Worm (Caenorhabditis elegans): ENCODE measurements around the gene M163.21.

The M163.21 gene

ce11 chrX:14477338-14477737 lies 10.7 kb downstream of the M163.21 start (continued):
- TF ChIP-seq nhr-25 (tag; optimal IDR thresholded peaks at IDR 0.05; ENCODE audit: borderline replicate concordance, insufficient read depth) (no peak), lsy-2 (tag; optimal IDR thresholded peaks at IDR 0.05) (no peak), cey-2 (tag; optimal IDR thresholded peaks at IDR 0.05; ENCODE audit: borderline replicate concordance, insufficient read depth) (no peak), egl-27 (tag; optimal IDR thresholded peaks at IDR 0.05) (no peak), nhr-102 (tag; optimal IDR thresholded peaks at IDR 0.05) (peak; percentile 14), nhr-6 (tag; optimal IDR thresholded peaks at IDR 0.05) (no peak), ceh-28 (tag; optimal IDR thresholded peaks at IDR 0.05) (no peak), madf-5 (GFP tag; IDR thresholded peaks at IDR 0.05) (no peak), nhr-48 (tag; optimal IDR thresholded peaks at IDR 0.05) (no peak), egl-43 (GFP tag; IDR thresholded peaks at IDR 0.05) (0 out of 2 replicates have a peak, but pooled peaks have one; percentile 44), unc-39 (tag; optimal IDR thresholded peaks at IDR 0.05) (no peak), zfp-3 (GFP tag; conservative IDR thresholded peaks at IDR 0.05) (no peak), R02D3.7 (tag; optimal IDR thresholded peaks at IDR 0.05) (no peak), lir-3 (tag; optimal IDR thresholded peaks at IDR 0.05) (no peak), nhr-28 (tag; optimal IDR thresholded peaks at IDR 0.05) (no peak), spr-1 (tag; optimal IDR thresholded peaks at IDR 0.05) (no peak), daf-12 (tag; optimal IDR thresholded peaks at IDR 0.05) (no peak), ctbp-1 (GFP tag; IDR thresholded peaks at IDR 0.05) (no peak), fos-1 (tag; optimal IDR thresholded peaks at IDR 0.05) (no peak), spr-3 (GFP tag; optimal IDR thresholded peaks at IDR 0.05) (no peak), F44E2.7 (GFP tag; IDR thresholded peaks at IDR 0.05) (no peak), lin-39 (tag; optimal IDR thresholded peaks at IDR 0.05) (no peak), rbr-2 (tag; optimal IDR thresholded peaks at IDR 0.05) (no peak), aly-2 (tag; optimal IDR thresholded peaks at IDR 0.05) (no peak), hif-1 (tag; optimal IDR thresholded peaks at IDR 0.05) (no peak), nhr-42 (GFP tag; IDR thresholded peaks at IDR 0.05) (no peak), php-3 (GFP tag; IDR thresholded peaks at IDR 0.05) (no peak), ceh-20 (GFP tag; IDR thresholded peaks at IDR 0.05) (no peak), mdl-1 (tag; optimal IDR thresholded peaks at IDR 0.05) (no peak), nhr-11 (tag; optimal IDR thresholded peaks at IDR 0.05) (no peak), mxl-3 (GFP tag; optimal IDR thresholded peaks at IDR 0.05) (no peak), F49E8.2 (tag; optimal IDR thresholded peaks at IDR 0.05; ENCODE audit: borderline replicate concordance) (no peak), ceh-62 (tag; optimal IDR thresholded peaks at IDR 0.05) (no peak), daf-16 (GFP tag; optimal IDR thresholded peaks at IDR 0.05) (no peak), daf-16 (tag; optimal IDR thresholded peaks at IDR 0.05) (peak; percentile 30), dmd-9 (GFP tag; IDR thresholded peaks at IDR 0.05) (no peak), ZK337.2 (GFP tag; IDR thresholded peaks at IDR 0.05) (no peak), lin-13 (GFP tag; optimal IDR thresholded peaks at IDR 0.05) (no peak), nhr-41 (GFP tag; IDR thresholded peaks at IDR 0.05) (no peak), tag-97 (GFP tag; IDR thresholded peaks at IDR 0.05) (no peak), aha-1 (tag) (no peak), nhr-111 (GFP tag; optimal IDR thresholded peaks at IDR 0.05) (no peak), ceh-82 (tag; optimal IDR thresholded peaks at IDR 0.05) (no peak), zfp-2 (tag; optimal IDR thresholded peaks at IDR 0.05) (no peak), Y48G9A.11 (GFP tag; IDR thresholded peaks at IDR 0.05) (no peak), nhr-77 (tag; optimal IDR thresholded peaks at IDR 0.05) (no peak), dpl-1 (GFP tag; optimal IDR thresholded peaks at IDR 0.05) (no peak), jun-1 (tag; optimal IDR thresholded peaks at IDR 0.05) (no peak), mdt-29 (GFP tag; IDR thresholded peaks at IDR 0.05) (peak; percentile 57; the same call in 1 of the 2 replicates), nhr-76 (tag; optimal IDR thresholded peaks at IDR 0.05) (no peak), lin-15B (tag; optimal IDR thresholded peaks at IDR 0.05) (no peak), saeg-2 (GFP tag; IDR thresholded peaks at IDR 0.05) (no peak), zag-1 (tag; optimal IDR thresholded peaks at IDR 0.05) (no peak)
